Fruit fly (Drosophila melanogaster) whole organism, embryonic: ENCODE measurements around the gene Nadsyn.
A peak's percentile ranks its signal among the peaks of the same experiment; 100 is the strongest.

Source experiments
- Antp ChIP-seq: fragments of 200-800 bp; sonication (Bioruptor generic); optimal IDR thresholded peaks from 3 replicates; lab custom pipeline; 2016; ENCODE audit warnings: missing biosample characterization, missing genetic modification characterization
- Blimp-1 ChIP-seq: fragments of 200-800 bp; sonication (Bioruptor generic); optimal IDR thresholded peaks from 3 replicates; lab custom pipeline; 2018; ENCODE audit warnings: missing biosample characterization, missing genetic modification characterization, mild to moderate bottlenecking, moderate library complexity, missing genetic modification reagents
- CG10267 ChIP-seq: fragments of 200-800 bp; sonication (Bioruptor generic); optimal IDR thresholded peaks from 2 replicates; lab custom pipeline; 2018; ENCODE audit warnings: missing biosample characterization, mild to moderate bottlenecking, missing genetic modification characterization, moderate library complexity
- CG11723 ChIP-seq: fragments of 200-800 bp; sonication (Bioruptor generic); optimal IDR thresholded peaks from 2 replicates; lab custom pipeline; 2017; ENCODE audit warnings: missing biosample characterization, mild to moderate bottlenecking, missing genetic modification characterization
- CG14667 ChIP-seq: fragments of 200-800 bp; sonication (Bioruptor generic); IDR thresholded peaks from 2 replicates; pipeline ENCODE4 v1.3.6; 2022; ENCODE audit warnings: missing biosample characterization, missing genetic modification characterization
- CG14860 ChIP-seq: fragments of 200-800 bp; sonication (Bioruptor generic); IDR thresholded peaks from 3 replicates; pipeline ENCODE4 v1.3.6; 2022; ENCODE audit warnings: missing biosample characterization, missing genetic modification characterization; ENCODE audit not compliant: partially characterized antibody
- CG17328 ChIP-seq: fragments of 200-800 bp; sonication (Bioruptor generic); IDR thresholded peaks from 2 replicates; pipeline ENCODE4 v1.3.6; 2022; ENCODE audit warnings: missing biosample characterization, missing genetic modification characterization
- CG2712 ChIP-seq: fragments of 200-800 bp; optimal IDR thresholded peaks from 3 replicates; lab custom pipeline; 2019; ENCODE audit warnings: missing biosample characterization, mild to moderate bottlenecking, missing genetic modification characterization, moderate library complexity
- CG2889 ChIP-seq: fragments of 200-800 bp; sonication (Bioruptor generic); IDR thresholded peaks from 3 replicates; pipeline ENCODE4 v1.3.6; 2022; ENCODE audit warnings: missing biosample characterization, missing genetic modification characterization
- CG31441 ChIP-seq: fragments of 200-800 bp; sonication (Bioruptor generic); IDR thresholded peaks from 2 replicates; pipeline ENCODE4 v1.3.6; 2022; ENCODE audit warnings: missing biosample characterization, missing genetic modification characterization
- CG6791 ChIP-seq: fragments of 200-800 bp; sonication (Bioruptor generic); IDR thresholded peaks from 3 replicates; pipeline ENCODE4 v1.3.6; 2022; ENCODE audit warnings: missing biosample characterization, missing genetic modification characterization; ENCODE audit not compliant: partially characterized antibody
- CG7357 ChIP-seq: fragments of 200-800 bp; sonication (Bioruptor generic); IDR thresholded peaks from 3 replicates; pipeline ENCODE4 v1.3.6; 2022; ENCODE audit warnings: missing biosample characterization, missing genetic modification characterization
- CG7928 ChIP-seq: fragments of 200-800 bp; sonication (Bioruptor generic); optimal IDR thresholded peaks from 2 replicates; lab custom pipeline; 2017; ENCODE audit warnings: missing biosample characterization, mild to moderate bottlenecking, missing genetic modification characterization
- CG8281 ChIP-seq: fragments of 200-800 bp; sonication (Bioruptor generic); optimal IDR thresholded peaks from 2 replicates; lab custom pipeline; 2018; ENCODE audit warnings: missing biosample characterization, mild to moderate bottlenecking, missing genetic modification characterization, moderate library complexity
- CG9817 ChIP-seq: fragments of 200-800 bp; sonication (Bioruptor generic); optimal IDR thresholded peaks from 2 replicates; lab custom pipeline; 2018; ENCODE audit warnings: missing biosample characterization, mild to moderate bottlenecking, missing genetic modification characterization, moderate library complexity
- CTCF ChIP-seq: fragments of 200-800 bp; sonication (Bioruptor generic); optimal IDR thresholded peaks from 2 replicates; lab custom pipeline; 2017; ENCODE audit warnings: missing biosample characterization, mild to moderate bottlenecking, missing genetic modification characterization, moderate library complexity
- Chrac-16 ChIP-seq: fragments of 200-800 bp; sonication (Bioruptor generic); optimal IDR thresholded peaks from 3 replicates; lab custom pipeline; 2016; ENCODE audit warnings: missing biosample characterization, missing genetic modification characterization
- D19A ChIP-seq: fragments of 200-800 bp; optimal IDR thresholded peaks from 3 replicates; lab custom pipeline; 2019; ENCODE audit warnings: missing biosample characterization, mild to moderate bottlenecking, missing genetic modification characterization, moderate library complexity
- Dll ChIP-seq: fragments of 200-800 bp; sonication (Bioruptor generic); IDR thresholded peaks from 4 replicates; pipeline ENCODE4 v1.3.6; 2022; ENCODE audit warnings: missing biosample characterization, missing genetic modification characterization; ENCODE audit not compliant: partially characterized antibody
- Dp ChIP-seq: fragments of 200-800 bp; sonication (Bioruptor generic); optimal IDR thresholded peaks from 2 replicates; lab custom pipeline; 2018; ENCODE audit warnings: missing biosample characterization, mild to moderate bottlenecking, missing genetic modification characterization, moderate library complexity
- E2f1 ChIP-seq: fragments of 200-800 bp; sonication (Bioruptor generic); IDR thresholded peaks from 2 replicates; pipeline ENCODE4 v1.3.6; 2022; ENCODE audit warnings: missing biosample characterization, missing genetic modification characterization
- Elba2 ChIP-seq: fragments of 200-800 bp; sonication (Bioruptor generic); optimal IDR thresholded peaks from 3 replicates; lab custom pipeline; 2016; ENCODE audit warnings: missing biosample characterization, missing genetic modification characterization
- Fer1 ChIP-seq: fragments of 200-800 bp; sonication (Bioruptor generic); optimal IDR thresholded peaks from 2 replicates; lab custom pipeline; 2017; ENCODE audit warnings: missing biosample characterization, mild to moderate bottlenecking, missing genetic modification characterization
- Kr ChIP-seq: fragments of 200-800 bp; sonication (Bioruptor generic); optimal IDR thresholded peaks from 2 replicates; lab custom pipeline; 2017; ENCODE audit warnings: missing biosample characterization, mild to moderate bottlenecking, missing genetic modification characterization
- MESR4 ChIP-seq: fragments of 200-800 bp; sonication (Bioruptor generic); optimal IDR thresholded peaks from 2 replicates; lab custom pipeline; 2018; ENCODE audit warnings: missing biosample characterization, mild to moderate bottlenecking, missing genetic modification characterization, moderate library complexity
- NC2β ChIP-seq: fragments of 200-800 bp; sonication (Bioruptor generic); optimal IDR thresholded peaks from 2 replicates; lab custom pipeline; 2016; ENCODE audit warnings: missing biosample characterization, missing genetic modification characterization
- Opbp ChIP-seq: fragments of 200-800 bp; sonication (Bioruptor generic); IDR thresholded peaks from 3 replicates; pipeline ENCODE4 v1.3.6; 2022; ENCODE audit warnings: missing biosample characterization, missing genetic modification characterization; ENCODE audit not compliant: partially characterized antibody
- Rfx ChIP-seq: fragments of 200-800 bp; sonication (Bioruptor generic); IDR thresholded peaks from 2 replicates; pipeline ENCODE4 v1.3.6; 2022; ENCODE audit warnings: missing biosample characterization, missing genetic modification characterization
- bowl ChIP-seq: fragments of 200-800 bp; sonication (Bioruptor generic); IDR thresholded peaks from 2 replicates; pipeline ENCODE4 v1.3.6; 2022; ENCODE audit warnings: missing biosample characterization, missing genetic modification characterization
- chif ChIP-seq, 2 experiments: fragments of 200-800 bp; sonication (Bioruptor generic); optimal IDR thresholded peaks; 3 replicates each; lab custom pipeline; 2016; ENCODE audit warnings: missing biosample characterization in 2 of 2, missing genetic modification characterization in 2 of 2
- chm ChIP-seq: fragments of 200-800 bp; sonication (Bioruptor generic); IDR thresholded peaks from 2 replicates; pipeline ENCODE4 v1.3.6; 2022; ENCODE audit warnings: missing biosample characterization, missing genetic modification characterization
- crc ChIP-seq: fragments of 200-800 bp; sonication (Bioruptor generic); optimal IDR thresholded peaks from 2 replicates; lab custom pipeline; 2016; ENCODE audit warnings: missing biosample characterization, missing genetic modification characterization
- crp ChIP-seq, 2 experiments: fragments of 200-800 bp; sonication (Bioruptor generic); optimal IDR thresholded peaks; 2 replicates in 1 of 2; 3 replicates in 1 of 2; lab custom pipeline; 2017; ENCODE audit warnings: missing biosample characterization in 2 of 2, missing genetic modification characterization in 2 of 2, mild to moderate bottlenecking in 1 of 2, moderate library complexity in 1 of 2
- ewg ChIP-seq: fragments of 200-800 bp; sonication (Bioruptor generic); optimal IDR thresholded peaks from 3 replicates; lab custom pipeline; 2017; ENCODE audit warnings: mild to moderate bottlenecking, missing biosample characterization, missing genetic modification reagents, missing genetic modification characterization
- fd96Cb ChIP-seq: fragments of 200-800 bp; sonication (Bioruptor generic); optimal IDR thresholded peaks from 2 replicates; lab custom pipeline; 2018; ENCODE audit warnings: missing biosample characterization, mild to moderate bottlenecking, missing genetic modification characterization, moderate library complexity
- ftz-f1 ChIP-seq: fragments of 200-800 bp; sonication (Bioruptor generic); optimal IDR thresholded peaks from 2 replicates; lab custom pipeline; 2016; ENCODE audit warnings: missing biosample characterization, missing genetic modification characterization
- gce ChIP-seq: fragments of 200-800 bp; sonication (Bioruptor generic); IDR thresholded peaks from 3 replicates; pipeline ENCODE4 v1.3.6; 2022; ENCODE audit warnings: missing biosample characterization, missing genetic modification characterization
- nerfin-2 ChIP-seq: fragments of 200-800 bp; sonication (Bioruptor generic); IDR thresholded peaks from 2 replicates; pipeline ENCODE4 v1.3.6; 2022; ENCODE audit warnings: missing biosample characterization, missing genetic modification characterization; ENCODE audit not compliant: partially characterized antibody
- p53 ChIP-seq: fragments of 200-800 bp; sonication (Bioruptor generic); optimal IDR thresholded peaks from 2 replicates; lab custom pipeline; 2016; ENCODE audit warnings: missing biosample characterization, missing genetic modification characterization
- pzg ChIP-seq: fragments of 200-800 bp; sonication (Bioruptor generic); optimal IDR thresholded peaks from 3 replicates; lab custom pipeline; 2018; ENCODE audit warnings: missing biosample characterization, mild to moderate bottlenecking, missing genetic modification characterization, moderate library complexity
- row ChIP-seq: fragments of 200-800 bp; sonication (Bioruptor generic); IDR thresholded peaks from 3 replicates; pipeline ENCODE4 v1.3.6; 2022; ENCODE audit warnings: missing biosample characterization, missing genetic modification characterization
- run ChIP-seq: fragments of 200-800 bp; sonication (Bioruptor generic); optimal IDR thresholded peaks from 3 replicates; lab custom pipeline; 2018; ENCODE audit warnings: missing biosample characterization, mild to moderate bottlenecking, missing genetic modification characterization
- scrt ChIP-seq: fragments of 200-800 bp; sonication (Bioruptor generic); optimal IDR thresholded peaks from 2 replicates; lab custom pipeline; 2018; ENCODE audit warnings: missing biosample characterization, mild to moderate bottlenecking, missing genetic modification characterization, moderate library complexity
- sens ChIP-seq: fragments of 200-800 bp; sonication (Bioruptor generic); peaks from one replicate; lab custom pipeline; 2016; ENCODE audit warnings: missing biosample characterization, missing genetic modification characterization
- sim ChIP-seq: fragments of 200-800 bp; sonication (Bioruptor generic); IDR thresholded peaks from 2 replicates; pipeline ENCODE4 v1.3.6; 2022; ENCODE audit warnings: missing biosample characterization, missing genetic modification characterization
- sna ChIP-seq: fragments of 200-800 bp; sonication (Bioruptor generic); IDR thresholded peaks from 2 replicates; pipeline ENCODE4 v1.3.6; 2022; ENCODE audit warnings: missing biosample characterization, missing genetic modification characterization; ENCODE audit not compliant: partially characterized antibody
- so ChIP-seq: fragments of 200-800 bp; sonication (Bioruptor generic); IDR thresholded peaks from 3 replicates; pipeline ENCODE4 v1.3.6; 2022; ENCODE audit warnings: missing biosample characterization, missing genetic modification characterization
- sob ChIP-seq: fragments of 200-800 bp; sonication (Bioruptor generic); IDR thresholded peaks from 2 replicates; pipeline ENCODE4 v1.3.6; 2022; ENCODE audit warnings: missing biosample characterization, missing genetic modification characterization
- tin ChIP-seq: fragments of 200-800 bp; sonication (Bioruptor generic); optimal IDR thresholded peaks from 3 replicates; lab custom pipeline; 2016; ENCODE audit warnings: missing biosample characterization, missing genetic modification characterization
- tio ChIP-seq: fragments of 200-800 bp; sonication (Bioruptor generic); optimal IDR thresholded peaks from 2 replicates; lab custom pipeline; 2017; ENCODE audit warnings: missing biosample characterization, missing genetic modification characterization, inconsistent platforms
- toy ChIP-seq: fragments of 200-800 bp; sonication (Bioruptor generic); IDR thresholded peaks from 2 replicates; pipeline ENCODE4 v1.3.6; 2022; ENCODE audit warnings: missing biosample characterization, missing genetic modification characterization
- vvl ChIP-seq: fragments of 200-800 bp; sonication (Bioruptor generic); IDR thresholded peaks from 2 replicates; pipeline ENCODE4 v1.3.6; 2022; ENCODE audit warnings: missing biosample characterization, missing genetic modification characterization

Gene Nadsyn

dm6 chrX:13669366-13669765, 48.7 kb downstream of the Nadsyn start, which contains the start of gene CG15760 (continued):
- TF ChIP-seq Opbp (GFP tag; lab: Robert Waterston, UW) (no peak), pzg (peak; percentile 17), chm (GFP tag; lab: Robert Waterston, UW) (no peak), tin (GFP tag; lab: Kevin White, UChicago) (no peak), toy (GFP tag; lab: Robert Waterston, UW) (no peak), CG2712 (tag; lab: Kevin White, UChicago) (peak; percentile 10), tio (no peak), Kr (no peak), Antp (GFP tag; lab: Kevin White, UChicago) (peak; percentile 2), CG2889 (no peak), Fer1 (GFP tag; lab: Kevin White, UChicago) (peak; percentile 35), Dll (no peak), E2f1 (GFP tag; lab: Robert Waterston, UW) (no peak), bowl (GFP tag; lab: Robert Waterston, UW) (no peak), sens (peak; percentile 83), Dp (GFP tag; lab: Kevin White, UChicago) (peak; percentile 5), CG17328 (GFP tag; lab: Robert Waterston, UW) (no peak), sim (GFP tag; lab: Robert Waterston, UW) (no peak), gce (GFP tag; lab: Robert Waterston, UW) (no peak), Chrac-16 (GFP tag; lab: Kevin White, UChicago) (no peak), CG14667 (GFP tag; lab: Robert Waterston, UW) (no peak), CG31441 (GFP tag; lab: Robert Waterston, UW) (no peak), nerfin-2 (GFP tag; lab: Robert Waterston, UW) (no peak), fd96Cb (tag; lab: Kevin White, UChicago) (no peak), CG7928 (no peak), MESR4 (GFP tag; lab: Kevin White, UChicago) (no peak), p53 (GFP tag; lab: Kevin White, UChicago) (no peak), CG8281 (no peak), NC2β (GFP tag; lab: Kevin White, UChicago) (no peak), Rfx (GFP tag; lab: Robert Waterston, UW) (0 out of 2 replicates have a peak, but pooled peaks have one; percentile 11), crc (no peak), so (GFP tag; lab: Robert Waterston, UW) (no peak), CG9817 (peak; percentile 14), sna (no peak), scrt (GFP tag; lab: Kevin White, UChicago) (peak; percentile 36), crp (GFP tag; optimal IDR thresholded peaks at IDR 0.05; lab: Kevin White, UChicago) (peak in 1 of 2 experiments; percentile 72), CG10267 (no peak), Blimp-1 (GFP tag; lab: Kevin White, UChicago) (no peak), row (peak; percentile 50), sob (GFP tag; lab: Robert Waterston, UW) (no peak), Elba2 (no peak), ftz-f1 (no peak), chif (GFP tag; optimal IDR thresholded peaks at IDR 0.05; lab: Kevin White, UChicago) (no peak), CTCF (GFP tag; lab: Kevin White, UChicago) (no peak), CG14860 (GFP tag; lab: Robert Waterston, UW) (no peak), vvl (GFP tag; lab: Robert Waterston, UW) (no peak), CG7357 (GFP tag; lab: Robert Waterston, UW) (no peak), run (tag; lab: Kevin White, UChicago) (no peak), ewg (peak; percentile 92), CG6791 (GFP tag; lab: Robert Waterston, UW) (no peak), D19A (tag; lab: Kevin White, UChicago) (no peak), CG11723 (GFP tag; lab: Kevin White, UChicago) (no peak)
